Worm (Caenorhabditis elegans): ENCODE measurements around the gene fbxa-108.

ce11 chrV:17707022-17707421 lies 47.8 kb upstream of the fbxa-108 start, which contains the start of gene srh-31:
- TF ChIP-seq mab-5 (tag; optimal IDR thresholded peaks at IDR 0.05), result no peak
- no peak for TF ChIP-seq unc-39 (tag; optimal IDR thresholded peaks at IDR 0.05)
- TF ChIP-seq unc-62 (GFP tag; optimal IDR thresholded peaks at IDR 0.05), result no peak
- TF ChIP-seq lin-39 (tag; optimal IDR thresholded peaks at IDR 0.05), result no peak
- TF ChIP-seq ztf-11 (tag; optimal IDR thresholded peaks at IDR 0.05), result no peak
- no peak for TF ChIP-seq ZK546.5 (tag; optimal IDR thresholded peaks at IDR 0.05)

Data from whole organism, L2 larva.